Worm (Caenorhabditis elegans) whole organism, mixed stage, embryonic: ENCODE data around the gene obr-1.

Experiments used
- M03D4.4 ChIP-seq: sonication (generic microtip); optimal IDR thresholded peaks from 2 replicates; lab custom pipeline; 2017; ENCODE audit warnings: mild to moderate bottlenecking, missing genetic modification characterization, missing compliant biosample characterization
- bed-3 ChIP-seq: fragments of 200-800 bp; sonication (Bioruptor generic); optimal IDR thresholded peaks from 3 replicates; lab custom pipeline; 2018; ENCODE audit warnings: mild to moderate bottlenecking, missing genetic modification characterization, moderate library complexity, missing compliant biosample characterization
- blmp-1 ChIP-seq: fragments of 150-350 bp; optimal IDR thresholded peaks from 2 replicates; lab custom pipeline; 2014; ENCODE audit warnings: missing biosample characterization, missing genetic modification characterization
- ceh-39 ChIP-seq: fragments of 150-350 bp; optimal IDR thresholded peaks from 2 replicates; lab custom pipeline; 2014; ENCODE audit warnings: missing biosample characterization, missing genetic modification characterization
- ceh-43 ChIP-seq: fragments of 200-800 bp; sonication (Bioruptor generic); optimal IDR thresholded peaks from 2 replicates; lab custom pipeline; 2018; ENCODE audit warnings: mild to moderate bottlenecking, missing genetic modification characterization, moderate library complexity, missing compliant biosample characterization
- ceh-83 ChIP-seq: fragments of 200-800 bp; sonication (Bioruptor generic); optimal IDR thresholded peaks from 2 replicates; lab custom pipeline; 2018; ENCODE audit warnings: mild to moderate bottlenecking, missing genetic modification characterization, missing compliant biosample characterization
- ces-1 ChIP-seq: fragments of 150-350 bp; optimal IDR thresholded peaks from 2 replicates; lab custom pipeline; 2014; ENCODE audit warnings: missing biosample characterization, missing genetic modification reagents, missing genetic modification characterization
- cnd-1 ChIP-seq: fragments of 200-800 bp; sonication (Bioruptor generic); optimal IDR thresholded peaks from 2 replicates; lab custom pipeline; 2018; ENCODE audit warnings: mild to moderate bottlenecking, missing genetic modification characterization, missing compliant biosample characterization
- elt-1 ChIP-seq: sonication (generic microtip); optimal IDR thresholded peaks from 2 replicates; lab custom pipeline; 2017; ENCODE audit warnings: missing genetic modification characterization, mild to moderate bottlenecking, missing compliant biosample characterization, antibody characterized with exemption, moderate library complexity, borderline replicate concordance; ENCODE audit not compliant: insufficient read depth
- elt-3 ChIP-seq: fragments of 150-350 bp; optimal IDR thresholded peaks from 2 replicates; lab custom pipeline; 2014; ENCODE audit warnings: missing biosample characterization, missing genetic modification characterization
- flh-1 ChIP-seq: fragments of 200-800 bp; sonication (Bioruptor generic); optimal IDR thresholded peaks from 2 replicates; lab custom pipeline; 2018; ENCODE audit warnings: mild to moderate bottlenecking, missing genetic modification characterization, moderate library complexity, missing compliant biosample characterization
- ham-2 ChIP-seq: fragments of 200-800 bp; sonication (Bioruptor generic); optimal IDR thresholded peaks from 2 replicates; lab custom pipeline; 2018; ENCODE audit warnings: mild to moderate bottlenecking, missing genetic modification characterization, missing compliant biosample characterization
- hlh-1 ChIP-seq: fragments of 150-350 bp; optimal IDR thresholded peaks from 2 replicates; lab custom pipeline; 2014; ENCODE audit warnings: missing biosample characterization, missing genetic modification reagents, missing genetic modification characterization
- lin-13 ChIP-seq: fragments of 150-350 bp; optimal IDR thresholded peaks from 2 replicates; lab custom pipeline; 2014; ENCODE audit warnings: missing biosample characterization, missing genetic modification characterization
- lin-32 ChIP-seq: fragments of 200-800 bp; sonication (Bioruptor generic); optimal IDR thresholded peaks from 2 replicates; lab custom pipeline; 2018; ENCODE audit warnings: mild to moderate bottlenecking, missing genetic modification characterization, missing compliant biosample characterization
- lsy-2 ChIP-seq: fragments of 150-350 bp; optimal IDR thresholded peaks from 2 replicates; lab custom pipeline; 2014; ENCODE audit warnings: missing biosample characterization, missing genetic modification characterization
- mab-5 ChIP-seq: fragments of 150-350 bp; optimal IDR thresholded peaks from 2 replicates; lab custom pipeline; 2014; ENCODE audit warnings: missing biosample characterization, missing genetic modification characterization
- mep-1 ChIP-seq: fragments of 150-350 bp; optimal IDR thresholded peaks from 2 replicates; lab custom pipeline; 2017; ENCODE audit warnings: missing biosample characterization, missing genetic modification reagents, missing genetic modification characterization, inconsistent platforms
- mls-2 ChIP-seq: sonication (generic microtip); optimal IDR thresholded peaks from 2 replicates; lab custom pipeline; 2016; ENCODE audit warnings: mild to moderate bottlenecking, missing genetic modification characterization, moderate library complexity, missing compliant biosample characterization
- nhr-12 ChIP-seq: fragments of 150-350 bp; optimal IDR thresholded peaks from 2 replicates; lab custom pipeline; 2014; ENCODE audit warnings: missing biosample characterization, missing genetic modification characterization
- nhr-2 ChIP-seq: fragments of 150-350 bp; optimal IDR thresholded peaks from 2 replicates; lab custom pipeline; 2014; ENCODE audit warnings: missing biosample characterization, missing genetic modification characterization
- nhr-237 ChIP-seq: fragments of 150-350 bp; optimal IDR thresholded peaks from 2 replicates; lab custom pipeline; 2014; ENCODE audit warnings: missing biosample characterization, missing genetic modification characterization
- nhr-28 ChIP-seq: fragments of 150-350 bp; optimal IDR thresholded peaks from 2 replicates; lab custom pipeline; 2014; ENCODE audit warnings: missing biosample characterization, missing genetic modification characterization
- nhr-76 ChIP-seq: sonication (generic microtip); optimal IDR thresholded peaks from 2 replicates; lab custom pipeline; 2017; ENCODE audit warnings: missing biosample characterization, missing genetic modification characterization
- pha-4 ChIP-seq: fragments of 150-350 bp; optimal IDR thresholded peaks from 2 replicates; lab custom pipeline; 2018; ENCODE audit warnings: missing biosample characterization, missing genetic modification reagents, missing genetic modification characterization
- sem-2 ChIP-seq: fragments of 200-800 bp; sonication (Bioruptor generic); optimal IDR thresholded peaks from 2 replicates; lab custom pipeline; 2018; ENCODE audit warnings: mild to moderate bottlenecking, missing genetic modification characterization, missing compliant biosample characterization
- snpc-4 ChIP-seq: fragments of 150-350 bp; optimal IDR thresholded peaks from 2 replicates; lab custom pipeline; 2014; ENCODE audit warnings: missing biosample characterization, missing genetic modification characterization
- sptf-1 ChIP-seq: sonication (generic microtip); optimal IDR thresholded peaks from 2 replicates; lab custom pipeline; 2017; ENCODE audit warnings: mild to moderate bottlenecking, missing genetic modification characterization, moderate library complexity, missing compliant biosample characterization
- tbx-8 ChIP-seq: fragments of 200-800 bp; sonication (Bioruptor generic); optimal IDR thresholded peaks from 2 replicates; lab custom pipeline; 2018; ENCODE audit warnings: mild to moderate bottlenecking, missing genetic modification characterization, moderate library complexity, missing compliant biosample characterization
- unc-120 ChIP-seq: sonication (generic microtip); optimal IDR thresholded peaks from 2 replicates; lab custom pipeline; 2017; ENCODE audit warnings: missing genetic modification characterization, missing compliant biosample characterization; ENCODE audit not compliant: poor library complexity, severe bottlenecking
- unc-39 ChIP-seq: fragments of 150-350 bp; optimal IDR thresholded peaks from 2 replicates; lab custom pipeline; 2014; ENCODE audit warnings: missing biosample characterization, missing genetic modification characterization
- unc-62 ChIP-seq: fragments of 150-350 bp; optimal IDR thresholded peaks from 2 replicates; lab custom pipeline; 2014; ENCODE audit warnings: missing biosample characterization, missing genetic modification reagents, missing genetic modification characterization
- zip-8 ChIP-seq: fragments of 150-350 bp; optimal IDR thresholded peaks from 2 replicates; lab custom pipeline; 2014; ENCODE audit warnings: missing biosample characterization, missing genetic modification characterization
- ztf-11 ChIP-seq: fragments of 150-350 bp; optimal IDR thresholded peaks from 2 replicates; lab custom pipeline; 2014; ENCODE audit warnings: missing biosample characterization, missing genetic modification characterization

Gene obr-1

ce11 chrIII:11311466-11311865 lies 40.8 kb upstream of the obr-1 start, which contains the start of gene rab-35:
Gene rab-35, minus strand, starts transcription at chrIII:11311566.
- TF ChIP-seq unc-120 (tag; lab: Kevin White, UChicago): no peak
- no peak for TF ChIP-seq nhr-2 (tag; lab: Kevin White, UChicago)
- no peak for TF ChIP-seq blmp-1 (tag; lab: Kevin White, UChicago)
- no peak for TF ChIP-seq ham-2 (GFP tag; lab: Kevin White, UChicago)
- TF ChIP-seq flh-1 (GFP tag; lab: Kevin White, UChicago): no peak
- TF ChIP-seq, all 35 proteins: peak for 0

ce11 chrIII:11290554-11290953 lies 19.9 kb upstream of the obr-1 start, which contains the start of the genes gly-9, mib-1 and smc-3:
Gene gly-9, minus strand, starts transcription at chrIII:11290580.
Gene mib-1, minus strand, starts transcription at chrIII:11290676.
Gene smc-3, plus strand, starts transcription at chrIII:11290904.
- TF ChIP-seq mab-5 (tag; lab: Kevin White, UChicago) (no peak), hlh-1 (tag; lab: Kevin White, UChicago) (no peak), ces-1 (GFP tag; lab: Kevin White, UChicago) (peak; percentile 5), tbx-8 (GFP tag; lab: Kevin White, UChicago) (no peak), ham-2 (GFP tag; lab: Kevin White, UChicago) (no peak), lin-13 (peak; percentile 18), nhr-237 (peak; percentile 24), nhr-28 (tag; lab: Kevin White, UChicago) (no peak), lin-32 (GFP tag; lab: Kevin White, UChicago) (no peak), pha-4 (tag; lab: Kevin White, UChicago) (no peak), bed-3 (no peak), unc-120 (tag; lab: Kevin White, UChicago) (no peak), lsy-2 (tag; lab: Kevin White, UChicago) (peak; percentile 6), snpc-4 (no peak), ceh-39 (tag; lab: Kevin White, UChicago) (no peak), cnd-1 (no peak), zip-8 (no peak), sptf-1 (no peak), ztf-11 (tag; lab: Kevin White, UChicago) (no peak), mep-1 (no peak), nhr-2 (tag; lab: Kevin White, UChicago) (no peak), ceh-43 (GFP tag; lab: Kevin White, UChicago) (no peak), unc-39 (tag; lab: Kevin White, UChicago) (no peak), elt-3 (tag; lab: Kevin White, UChicago) (no peak), mls-2 (tag; lab: Kevin White, UChicago) (no peak), unc-62 (GFP tag; lab: Kevin White, UChicago) (no peak), ceh-83 (GFP tag; lab: Kevin White, UChicago) (no peak), nhr-76 (tag; lab: Kevin White, UChicago) (no peak), flh-1 (GFP tag; lab: Kevin White, UChicago) (no peak), blmp-1 (tag; lab: Kevin White, UChicago) (no peak), M03D4.4 (tag; lab: Kevin White, UChicago) (no peak), nhr-12 (tag; lab: Kevin White, UChicago) (no peak), sem-2 (GFP tag; lab: Kevin White, UChicago) (no peak)

- TF ChIP-seq pha-4 (tag; lab: Kevin White, UChicago): no peak
- TF ChIP-seq unc-62 (GFP tag; lab: Kevin White, UChicago): no peak
- TF ChIP-seq unc-120 (tag; lab: Kevin White, UChicago): no peak
- TF ChIP-seq sptf-1: no peak
- no peak for TF ChIP-seq lsy-2 (tag; lab: Kevin White, UChicago)
- TF ChIP-seq ztf-11 (tag; lab: Kevin White, UChicago): no peak
- no peak for TF ChIP-seq zip-8
- TF ChIP-seq elt-3 (tag; lab: Kevin White, UChicago): no peak
- no peak for TF ChIP-seq tbx-8 (GFP tag; lab: Kevin White, UChicago)
- TF ChIP-seq nhr-28 (tag; lab: Kevin White, UChicago): no peak
- TF ChIP-seq bed-3: no peak
- no peak for TF ChIP-seq elt-1
- no peak for TF ChIP-seq snpc-4
- no peak for TF ChIP-seq cnd-1
- no peak for TF ChIP-seq ham-2 (GFP tag; lab: Kevin White, UChicago)
Measured at ce11 chrIII:11289876-11290275, 19.2 kb upstream of the obr-1 start.

- TF ChIP-seq mls-2 (tag; lab: Kevin White, UChicago): no peak
- no peak for TF ChIP-seq bed-3
- TF ChIP-seq ceh-39 (tag; lab: Kevin White, UChicago): no peak
- TF ChIP-seq flh-1 (GFP tag; lab: Kevin White, UChicago): no peak
- TF ChIP-seq pha-4 (tag; lab: Kevin White, UChicago): no peak
- TF ChIP-seq nhr-28 (tag; lab: Kevin White, UChicago): no peak
- no peak for TF ChIP-seq unc-120 (tag; lab: Kevin White, UChicago)
- no peak for TF ChIP-seq unc-39 (tag; lab: Kevin White, UChicago)
Measured at ce11 chrIII:11288295-11288694, 17.6 kb upstream of the obr-1 start.
